Worm (Caenorhabditis elegans): ENCODE measurements around the gene dgtr-1.
A peak's percentile ranks its signal among the peaks of the same experiment; 100 is the strongest.

Gene dgtr-1

DNA sequence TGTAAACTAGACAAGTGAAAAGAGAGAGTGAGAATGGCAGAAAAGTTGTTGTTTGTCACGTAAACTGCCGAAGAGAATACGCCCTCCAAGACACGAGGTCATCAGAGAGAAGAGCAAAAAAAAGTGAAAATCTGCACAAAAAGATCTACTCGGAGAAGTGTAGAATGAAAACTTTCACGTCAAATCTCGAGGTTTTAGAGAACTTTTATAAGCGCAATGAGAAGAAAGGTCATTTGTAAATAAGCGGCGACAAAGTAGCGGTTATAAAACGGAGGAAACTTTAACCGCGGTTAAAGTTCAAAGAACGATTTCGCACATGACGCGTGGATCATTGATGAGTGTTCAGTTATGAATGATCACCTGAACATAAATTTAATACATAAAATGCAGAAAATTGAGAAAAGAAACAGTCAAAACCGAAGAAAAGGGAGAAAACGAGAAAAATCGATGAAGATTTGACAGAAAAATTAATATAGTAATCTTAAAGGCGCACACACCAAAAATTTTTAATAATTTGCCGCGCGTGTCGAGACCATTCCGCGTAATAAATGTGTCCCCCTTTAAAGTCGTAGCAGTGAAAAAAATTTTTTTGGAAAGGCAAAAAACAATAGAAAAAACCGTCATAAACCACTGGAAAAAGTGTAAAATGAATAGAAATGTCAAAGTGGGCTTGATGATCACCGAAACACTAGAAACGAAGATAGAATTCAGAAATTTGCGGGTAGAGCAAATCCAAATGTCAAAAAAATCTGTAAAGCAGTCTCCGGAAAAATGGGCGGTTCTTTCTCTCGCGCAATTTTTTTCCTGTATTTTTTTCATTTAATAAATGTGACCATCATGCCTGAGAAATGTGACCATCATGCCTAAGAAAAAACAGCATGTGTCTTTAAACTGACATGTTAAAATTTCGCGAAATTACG lies 20.7 kb downstream of the dgtr-1 start:
- no peak for TF ChIP-seq K12H6.12 (tag; optimal IDR thresholded peaks at IDR 0.05)
- no peak for TF ChIP-seq tbx-9 (tag; optimal IDR thresholded peaks at IDR 0.05; ENCODE audit: borderline replicate concordance)
- TF ChIP-seq F37B4.10 (GFP tag; IDR thresholded peaks at IDR 0.05) = no peak
- TF ChIP-seq F22D6.2 (tag; optimal IDR thresholded peaks at IDR 0.05) = peak; percentile 1
- peak; percentile 3 for TF ChIP-seq somi-1 (GFP tag; optimal IDR thresholded peaks at IDR 0.05)
- TF ChIP-seq T26A5.8 (tag; optimal IDR thresholded peaks at IDR 0.05) = no peak
- TF ChIP-seq ztf-26 (tag; optimal IDR thresholded peaks at IDR 0.05) = peak; percentile 1
- 0 out of 2 replicates have a peak, but pooled peaks have one; percentile 15 for TF ChIP-seq ceh-91 (GFP tag; IDR thresholded peaks at IDR 0.05)
- TF ChIP-seq B0035.1 (tag; optimal IDR thresholded peaks at IDR 0.05) = no peak
- TF ChIP-seq him-1 (tag; optimal IDR thresholded peaks at IDR 0.05) = peak; percentile 36
- no peak for TF ChIP-seq bed-1 (GFP tag; IDR thresholded peaks at IDR 0.05)
- TF ChIP-seq F33H1.4 (GFP tag; IDR thresholded peaks at IDR 0.05) = peak; percentile 75
- TF ChIP-seq lin-40 (tag; optimal IDR thresholded peaks at IDR 0.05) = peak; percentile 29
- no peak for TF ChIP-seq egl-44 (GFP tag; IDR thresholded peaks at IDR 0.05)
- 0 out of 2 replicates have a peak, but pooled peaks have one; percentile 23 for TF ChIP-seq D2030.7 (GFP tag; IDR thresholded peaks at IDR 0.05)
- no peak for TF ChIP-seq hlh-26 (GFP tag; conservative IDR thresholded peaks at IDR 0.05)
- TF ChIP-seq ceh-27 (GFP tag; optimal IDR thresholded peaks at IDR 0.05) = no peak
- no peak for TF ChIP-seq snpc-3.4 (tag; optimal IDR thresholded peaks at IDR 0.05)
- TF ChIP-seq mcd-1 (GFP tag; IDR thresholded peaks at IDR 0.05) = no peak
- no peak for TF ChIP-seq ztf-28 (GFP tag; IDR thresholded peaks at IDR 0.05)
- TF ChIP-seq ekl-4 (GFP tag; IDR thresholded peaks at IDR 0.05) = no peak
- no peak for TF ChIP-seq Y79H2A.3 (GFP tag; conservative IDR thresholded peaks at IDR 0.05)
- no peak for TF ChIP-seq rpc-1 (optimal IDR thresholded peaks at IDR 0.05)
- TF ChIP-seq rpc-1 (tag; optimal IDR thresholded peaks at IDR 0.05) = no peak
- no peak for TF ChIP-seq aptf-2 (GFP tag; conservative IDR thresholded peaks at IDR 0.05)
- no peak for TF ChIP-seq let-607 (tag; optimal IDR thresholded peaks at IDR 0.05)
- TF ChIP-seq madf-6 (GFP tag; IDR thresholded peaks at IDR 0.05) = peak; percentile 67; the same call in 1 of the 2 replicates
- peak; percentile 54 for TF ChIP-seq xnd-1 (tag; optimal IDR thresholded peaks at IDR 0.05)
- peak; percentile 46 for TF ChIP-seq madf-8 (GFP tag; conservative IDR thresholded peaks at IDR 0.05)
- TF ChIP-seq mes-4 (tag; optimal IDR thresholded peaks at IDR 0.05) = no peak
- TF ChIP-seq K11D2.4 (GFP tag; IDR thresholded peaks at IDR 0.05) = peak; percentile 35; the same call in 1 of the 2 replicates
- no peak for TF ChIP-seq lir-1 (GFP tag; conservative IDR thresholded peaks at IDR 0.05)
- TF ChIP-seq zim-3 (tag; optimal IDR thresholded peaks at IDR 0.05) = no peak
- no peak for TF ChIP-seq sea-2 (GFP tag; IDR thresholded peaks at IDR 0.05)
- TF ChIP-seq attf-6 (GFP tag; IDR thresholded peaks at IDR 0.05) = no peak
- TF ChIP-seq F55B11.4 (tag; optimal IDR thresholded peaks at IDR 0.05; ENCODE audit: borderline replicate concordance, insufficient read depth) = no peak
- no peak for TF ChIP-seq nhr-120 (GFP tag; IDR thresholded peaks at IDR 0.05)
- TF ChIP-seq die-1 (tag; optimal IDR thresholded peaks at IDR 0.05) = no peak
- peak; percentile 76 for TF ChIP-seq lsl-1 (GFP tag; optimal IDR thresholded peaks at IDR 0.05)
- no peak for TF ChIP-seq pbrm-1 (GFP tag; IDR thresholded peaks at IDR 0.05)
- TF ChIP-seq efl-1 (GFP tag; optimal IDR thresholded peaks at IDR 0.05) = peak; percentile 63
- peak; percentile 42 for TF ChIP-seq pha-4 (tag; optimal IDR thresholded peaks at IDR 0.05)
- TF ChIP-seq lsy-27 (tag; optimal IDR thresholded peaks at IDR 0.05; ENCODE audit: borderline replicate concordance, insufficient read depth) = no peak
